Worm (Caenorhabditis elegans): ENCODE results near the gene sre-6.

The sre-6 gene

ce11 chrV:10762695-10763094 is at the start of gene sre-6:
TSS of gene sre-6 (minus strand) at chrV:10762795.
- TF ChIP-seq nhr-90 (tag; optimal IDR thresholded peaks at IDR 0.05) (no peak), egrh-3 (GFP tag; IDR thresholded peaks at IDR 0.05) (no peak), lin-35 (GFP tag; optimal IDR thresholded peaks at IDR 0.05) (no peak), F37B4.10 (GFP tag; IDR thresholded peaks at IDR 0.05) (no peak), egl-18 (GFP tag; IDR thresholded peaks at IDR 0.05) (no peak), madf-3 (GFP tag; IDR thresholded peaks at IDR 0.05) (no peak), nhr-120 (GFP tag; IDR thresholded peaks at IDR 0.05) (no peak), ceh-27 (GFP tag; optimal IDR thresholded peaks at IDR 0.05) (no peak), repo-1 (tag; optimal IDR thresholded peaks at IDR 0.05) (no peak), K12H6.12 (tag; optimal IDR thresholded peaks at IDR 0.05) (no peak), T07F8.4 (tag; optimal IDR thresholded peaks at IDR 0.05) (no peak), pha-4 (tag; optimal IDR thresholded peaks at IDR 0.05) (no peak), ccch-3 (GFP tag; optimal IDR thresholded peaks at IDR 0.05) (no peak), ceh-100 (GFP tag; IDR thresholded peaks at IDR 0.05) (no peak), K11D2.4 (GFP tag; IDR thresholded peaks at IDR 0.05) (no peak), die-1 (tag; optimal IDR thresholded peaks at IDR 0.05) (no peak), Y79H2A.3 (GFP tag; conservative IDR thresholded peaks at IDR 0.05) (no peak), C17E4.6 (GFP tag; IDR thresholded peaks at IDR 0.05) (no peak), ceh-79 (tag; optimal IDR thresholded peaks at IDR 0.05) (no peak), snpc-1.1 (tag; optimal IDR thresholded peaks at IDR 0.05; ENCODE audit: insufficient read depth) (no peak)

ce11 chrV:10811763-10812162 is 49.2 kb upstream of the sre-6 start, which contains the start of gene C29A12.22:
TSS of gene C29A12.22 (plus strand) at chrV:10812063.
- TF ChIP-seq him-1 (tag; optimal IDR thresholded peaks at IDR 0.05) = no peak
- TF ChIP-seq lsy-27 (tag; optimal IDR thresholded peaks at IDR 0.05; ENCODE audit: borderline replicate concordance, insufficient read depth) = no peak
- TF ChIP-seq lin-26 (GFP tag; IDR thresholded peaks at IDR 0.05) = no peak

ce11 chrV:10807862-10808327 is 45.3 kb upstream of the sre-6 start, which contains the start of gene plrg-1:
TSS of gene plrg-1 (minus strand) at chrV:10807912.
- peak; percentile 79 for TF ChIP-seq lir-1 (GFP tag; conservative IDR thresholded peaks at IDR 0.05)
- peak; percentile 87 for TF ChIP-seq lin-54 (GFP tag; optimal IDR thresholded peaks at IDR 0.05)
- TF ChIP-seq pbrm-1 (GFP tag; IDR thresholded peaks at IDR 0.05) = peak; percentile 94
- TF ChIP-seq ets-4 (GFP tag; optimal IDR thresholded peaks at IDR 0.05) = peak; percentile 66
- peak; percentile 86 for TF ChIP-seq madf-6 (GFP tag; IDR thresholded peaks at IDR 0.05)
- peak; percentile 20 to 60 for TF ChIP-seq rec-8 (tag; optimal IDR thresholded peaks at IDR 0.05)
- TF ChIP-seq zim-3 (tag; optimal IDR thresholded peaks at IDR 0.05) = no peak
- TF ChIP-seq madf-3 (GFP tag; IDR thresholded peaks at IDR 0.05) = peak; percentile 89
- TF ChIP-seq F37B4.10 (GFP tag; IDR thresholded peaks at IDR 0.05) = 0 out of 2 replicates have a peak, but pooled peaks have one; percentile 66
- no peak for TF ChIP-seq B0035.1 (tag; optimal IDR thresholded peaks at IDR 0.05)
- TF ChIP-seq ztf-18 (tag; optimal IDR thresholded peaks at IDR 0.05) = peak; percentile 73
- TF ChIP-seq ceh-40 (GFP tag; IDR thresholded peaks at IDR 0.05) = 0 out of 2 replicates have a peak, but pooled peaks have one; percentile 34
- peak; percentile 74 for TF ChIP-seq chd-7 (tag; optimal IDR thresholded peaks at IDR 0.05)
- peak; percentile 72; the same call in 1 of the 2 replicates for TF ChIP-seq ztf-6 (GFP tag; IDR thresholded peaks at IDR 0.05)
- peak; percentile 83 for TF ChIP-seq ceh-91 (GFP tag; IDR thresholded peaks at IDR 0.05)
- peak; percentile 92 for TF ChIP-seq ceh-27 (GFP tag; optimal IDR thresholded peaks at IDR 0.05)
- peak; percentile 96 for TF ChIP-seq C06A6.2 (GFP tag; conservative IDR thresholded peaks at IDR 0.05)
- no peak for TF ChIP-seq nhr-179 (tag; optimal IDR thresholded peaks at IDR 0.05)
- peak; percentile 51 for TF ChIP-seq snpc-1.1 (tag; optimal IDR thresholded peaks at IDR 0.05; ENCODE audit: insufficient read depth)
- peak; percentile 73 for TF ChIP-seq snpc-3.4 (tag; optimal IDR thresholded peaks at IDR 0.05)
- peak; percentile 73 for TF ChIP-seq B0019.2 (GFP tag; conservative IDR thresholded peaks at IDR 0.05)
- TF ChIP-seq tbx-9 (tag; optimal IDR thresholded peaks at IDR 0.05; ENCODE audit: borderline replicate concordance) = no peak
- peak; percentile 76 for TF ChIP-seq K11D2.4 (GFP tag; IDR thresholded peaks at IDR 0.05)
- TF ChIP-seq hsf-1 (GFP tag; IDR thresholded peaks at IDR 0.05) = peak; percentile 78
- no peak for TF ChIP-seq T26A5.8 (tag; optimal IDR thresholded peaks at IDR 0.05)
- TF ChIP-seq nhr-120 (GFP tag; IDR thresholded peaks at IDR 0.05) = no peak
- no peak for TF ChIP-seq nfya-1 (tag; optimal IDR thresholded peaks at IDR 0.05; ENCODE audit: borderline replicate concordance, insufficient read depth)

Data from whole organism, young adult.